Fruit fly (Drosophila melanogaster) whole organism, embryonic: ENCODE results near the gene Or67a.

Experiments used
- ATbp ChIP-seq: fragments of 200-800 bp; sonication (Bioruptor generic); optimal IDR thresholded peaks from 2 replicates; lab custom pipeline; 2017; ENCODE audit warnings: missing biosample characterization, mild to moderate bottlenecking, missing genetic modification characterization, missing genetic modification reagents
- CG10543 ChIP-seq: fragments of 200-800 bp; sonication (Bioruptor generic); optimal IDR thresholded peaks from 3 replicates; lab custom pipeline; 2017; ENCODE audit warnings: missing biosample characterization, mild to moderate bottlenecking, missing genetic modification characterization, moderate library complexity
- CG12155 ChIP-seq: fragments of 200-800 bp; sonication (Bioruptor generic); optimal IDR thresholded peaks from 3 replicates; lab custom pipeline; 2016; ENCODE audit warnings: missing biosample characterization, missing genetic modification characterization
- CG12299 ChIP-seq: fragments of 200-800 bp; sonication (Bioruptor generic); optimal IDR thresholded peaks from 2 replicates; lab custom pipeline; 2018; ENCODE audit warnings: missing biosample characterization, mild to moderate bottlenecking, missing genetic modification characterization
- CG12659 ChIP-seq: fragments of 200-800 bp; sonication (Bioruptor generic); optimal IDR thresholded peaks from 3 replicates; lab custom pipeline; 2017; ENCODE audit warnings: mild to moderate bottlenecking, missing biosample characterization, missing genetic modification reagents, missing genetic modification characterization
- CG13296 ChIP-seq: fragments of 200-800 bp; sonication (Bioruptor generic); optimal IDR thresholded peaks from 3 replicates; lab custom pipeline; 2018; ENCODE audit warnings: missing biosample characterization, mild to moderate bottlenecking, missing genetic modification characterization
- CG13775 ChIP-seq: fragments of 200-800 bp; sonication (Bioruptor generic); optimal IDR thresholded peaks from 3 replicates; lab custom pipeline; 2017; ENCODE audit warnings: missing biosample characterization, mild to moderate bottlenecking, missing genetic modification characterization
- CG14710 ChIP-seq: fragments of 200-800 bp; sonication (Bioruptor generic); optimal IDR thresholded peaks from 3 replicates; lab custom pipeline; 2019; ENCODE audit warnings: missing biosample characterization, mild to moderate bottlenecking, missing genetic modification characterization, moderate library complexity
- CG16815 ChIP-seq: fragments of 200-800 bp; sonication (Bioruptor generic); optimal IDR thresholded peaks from 3 replicates; lab custom pipeline; 2017; ENCODE audit warnings: missing biosample characterization, mild to moderate bottlenecking, missing genetic modification characterization
- CG17328 ChIP-seq: fragments of 200-800 bp; sonication (Bioruptor generic); IDR thresholded peaks from 2 replicates; pipeline ENCODE4 v1.3.6; 2022; ENCODE audit warnings: missing biosample characterization, missing genetic modification characterization
- CG17612 ChIP-seq: fragments of 200-800 bp; sonication (Bioruptor generic); IDR thresholded peaks from 2 replicates; pipeline ENCODE4 v1.3.6; 2022; ENCODE audit warnings: missing biosample characterization, missing genetic modification characterization
- CG1792 ChIP-seq: fragments of 200-800 bp; sonication (Bioruptor generic); optimal IDR thresholded peaks from 2 replicates; lab custom pipeline; 2016; ENCODE audit warnings: missing biosample characterization, missing genetic modification characterization
- CG2199 ChIP-seq: fragments of 200-800 bp; sonication (Bioruptor generic); IDR thresholded peaks from 3 replicates; pipeline ENCODE4 v1.3.6; 2022; ENCODE audit warnings: missing biosample characterization, missing genetic modification characterization
- CG31365 ChIP-seq: fragments of 200-800 bp; sonication (Bioruptor generic); optimal IDR thresholded peaks from 2 replicates; lab custom pipeline; 2018; ENCODE audit warnings: missing biosample characterization, mild to moderate bottlenecking, missing genetic modification characterization
- CG33557 ChIP-seq: fragments of 200-800 bp; sonication (Bioruptor generic); optimal IDR thresholded peaks from 2 replicates; lab custom pipeline; 2019; ENCODE audit warnings: missing biosample characterization, mild to moderate bottlenecking, missing genetic modification characterization, moderate library complexity
- CG3407 ChIP-seq: fragments of 200-800 bp; sonication (Bioruptor generic); optimal IDR thresholded peaks from 2 replicates; lab custom pipeline; 2018; ENCODE audit warnings: missing biosample characterization, mild to moderate bottlenecking, missing genetic modification characterization
- CG4617 ChIP-seq: fragments of 200-800 bp; sonication (Bioruptor generic); optimal IDR thresholded peaks from 3 replicates; lab custom pipeline; 2016; ENCODE audit warnings: missing biosample characterization, missing genetic modification characterization, borderline replicate concordance
- CG6654 ChIP-seq: fragments of 200-800 bp; sonication (Bioruptor generic); optimal IDR thresholded peaks from 2 replicates; lab custom pipeline; 2017; ENCODE audit warnings: missing biosample characterization, mild to moderate bottlenecking, missing genetic modification characterization
- CG6791 ChIP-seq: fragments of 200-800 bp; sonication (Bioruptor generic); IDR thresholded peaks from 3 replicates; pipeline ENCODE4 v1.3.6; 2022; ENCODE audit warnings: missing biosample characterization, missing genetic modification characterization; ENCODE audit not compliant: partially characterized antibody
- CG7357 ChIP-seq: fragments of 200-800 bp; sonication (Bioruptor generic); IDR thresholded peaks from 3 replicates; pipeline ENCODE4 v1.3.6; 2022; ENCODE audit warnings: missing biosample characterization, missing genetic modification characterization
- CG7963 ChIP-seq: fragments of 200-800 bp; sonication (Bioruptor generic); IDR thresholded peaks from 3 replicates; pipeline ENCODE4 v1.3.6; 2022; ENCODE audit warnings: missing biosample characterization, missing genetic modification characterization; ENCODE audit not compliant: partially characterized antibody
- CG9876 ChIP-seq: fragments of 200-800 bp; sonication (Bioruptor generic); optimal IDR thresholded peaks from 2 replicates; lab custom pipeline; 2016; ENCODE audit warnings: missing biosample characterization, missing genetic modification characterization
- CG9932 ChIP-seq: fragments of 200-800 bp; sonication (Bioruptor generic); IDR thresholded peaks from 2 replicates; pipeline ENCODE4 v1.3.6; 2022; ENCODE audit warnings: missing biosample characterization, missing genetic modification characterization
- Deaf1 ChIP-seq: fragments of 200-800 bp; optimal IDR thresholded peaks from 3 replicates; lab custom pipeline; 2019; ENCODE audit warnings: missing biosample characterization, mild to moderate bottlenecking, missing genetic modification characterization, moderate library complexity
- Dip3 ChIP-seq: fragments of 200-800 bp; sonication (Bioruptor generic); optimal IDR thresholded peaks from 3 replicates; lab custom pipeline; 2016; ENCODE audit warnings: missing biosample characterization, missing genetic modification characterization
- Drgx ChIP-seq: fragments of 200-800 bp; sonication (Bioruptor generic); IDR thresholded peaks from 2 replicates; pipeline ENCODE4 v1.3.6; 2022; ENCODE audit warnings: missing biosample characterization, missing genetic modification characterization
- Fer3 ChIP-seq: fragments of 200-800 bp; sonication (Bioruptor generic); optimal IDR thresholded peaks from 2 replicates; lab custom pipeline; 2018; ENCODE audit warnings: missing biosample characterization, mild to moderate bottlenecking, missing genetic modification characterization, moderate library complexity
- Gsc ChIP-seq: fragments of 200-800 bp; sonication (Bioruptor generic); IDR thresholded peaks from 2 replicates; pipeline ENCODE4 v1.3.6; 2022; ENCODE audit warnings: missing biosample characterization, missing genetic modification characterization
- Oli ChIP-seq: fragments of 200-800 bp; sonication (Bioruptor generic); optimal IDR thresholded peaks from 2 replicates; lab custom pipeline; 2018; ENCODE audit warnings: missing biosample characterization, mild to moderate bottlenecking, missing genetic modification characterization, moderate library complexity
- Opbp ChIP-seq: fragments of 200-800 bp; sonication (Bioruptor generic); IDR thresholded peaks from 3 replicates; pipeline ENCODE4 v1.3.6; 2022; ENCODE audit warnings: missing biosample characterization, missing genetic modification characterization; ENCODE audit not compliant: partially characterized antibody
- Optix ChIP-seq: fragments of 200-800 bp; sonication (Bioruptor generic); IDR thresholded peaks from 3 replicates; pipeline ENCODE4 v1.3.6; 2022; ENCODE audit warnings: missing biosample characterization, missing genetic modification characterization
- br ChIP-seq: fragments of >200 bp; optimal IDR thresholded peaks from 2 replicates; lab custom pipeline; 2017
- crc ChIP-seq: fragments of 200-800 bp; sonication (Bioruptor generic); optimal IDR thresholded peaks from 2 replicates; lab custom pipeline; 2016; ENCODE audit warnings: missing biosample characterization, missing genetic modification characterization
- dpn ChIP-seq, 2 experiments: fragments of 200-800 bp; sonication (Bioruptor generic); optimal IDR thresholded peaks; 3 replicates each; lab custom pipeline; 2016; ENCODE audit warnings: missing biosample characterization in 2 of 2, missing genetic modification characterization in 2 of 2
- exex ChIP-seq: fragments of 200-800 bp; sonication (Bioruptor generic); optimal IDR thresholded peaks from 4 replicates; lab custom pipeline; 2018; ENCODE audit warnings: missing biosample characterization, mild to moderate bottlenecking, missing genetic modification characterization, moderate library complexity
- fd102C ChIP-seq: fragments of 200-800 bp; sonication (Bioruptor generic); optimal IDR thresholded peaks from 2 replicates; lab custom pipeline; 2018; ENCODE audit warnings: missing biosample characterization, mild to moderate bottlenecking, missing genetic modification characterization, moderate library complexity
- grau ChIP-seq: fragments of 200-800 bp; optimal IDR thresholded peaks from 3 replicates; lab custom pipeline; 2019; ENCODE audit warnings: missing biosample characterization, mild to moderate bottlenecking, missing genetic modification characterization, moderate library complexity
- grn ChIP-seq: fragments of 200-800 bp; sonication (Bioruptor generic); optimal IDR thresholded peaks from 3 replicates; lab custom pipeline; 2017; ENCODE audit warnings: missing biosample characterization, missing genetic modification characterization
- gro ChIP-seq: fragments of 200-800 bp; sonication (Bioruptor generic); optimal IDR thresholded peaks from 2 replicates; lab custom pipeline; 2016; ENCODE audit warnings: missing biosample characterization, missing genetic modification characterization
- kay ChIP-seq: fragments of 200-800 bp; sonication (Bioruptor generic); optimal IDR thresholded peaks from 2 replicates; lab custom pipeline; 2016; ENCODE audit warnings: missing biosample characterization, missing genetic modification characterization
- knrl ChIP-seq: fragments of 200-800 bp; sonication (Bioruptor generic); IDR thresholded peaks from 3 replicates; pipeline ENCODE4 v1.3.6; 2022; ENCODE audit warnings: missing biosample characterization, missing genetic modification characterization; ENCODE audit not compliant: partially characterized antibody
- lmd ChIP-seq: fragments of 200-800 bp; sonication (Bioruptor generic); IDR thresholded peaks from 2 replicates; pipeline ENCODE4 v1.3.6; 2022; ENCODE audit warnings: missing biosample characterization, missing genetic modification characterization
- org-1 ChIP-seq: fragments of 200-800 bp; sonication (Bioruptor generic); optimal IDR thresholded peaks from 2 replicates; lab custom pipeline; 2017; ENCODE audit warnings: missing biosample characterization, missing genetic modification characterization
- phol ChIP-seq: fragments of 200-800 bp; sonication (Bioruptor generic); optimal IDR thresholded peaks from 3 replicates; lab custom pipeline; 2018; ENCODE audit warnings: missing biosample characterization, mild to moderate bottlenecking, missing genetic modification characterization, moderate library complexity
- row ChIP-seq: fragments of 200-800 bp; sonication (Bioruptor generic); IDR thresholded peaks from 3 replicates; pipeline ENCODE4 v1.3.6; 2022; ENCODE audit warnings: missing biosample characterization, missing genetic modification characterization
- sc ChIP-seq, 3 experiments: fragments of >200 bp in 2 of 3; fragments of 200-800 bp in 1 of 3; sonication (Bioruptor generic) in 1 of 3; optimal IDR thresholded peaks; 2 replicates in 2 of 3; 3 replicates in 1 of 3; lab custom pipeline; 2017; ENCODE audit warnings: mild to moderate bottlenecking in 1 of 3, missing biosample characterization in 1 of 3, missing genetic modification characterization in 1 of 3, missing genetic modification reagents in 1 of 3
- sisA ChIP-seq: fragments of 200-800 bp; sonication (Bioruptor generic); IDR thresholded peaks from 2 replicates; pipeline ENCODE4 v1.3.6; 2022; ENCODE audit warnings: missing biosample characterization, missing genetic modification characterization
- stc ChIP-seq: fragments of 200-800 bp; sonication (Bioruptor generic); IDR thresholded peaks from 2 replicates; pipeline ENCODE4 v1.3.6; 2022; ENCODE audit warnings: missing biosample characterization, missing genetic modification characterization
- vfl ChIP-seq: fragments of 200-800 bp; sonication (Bioruptor generic); optimal IDR thresholded peaks from 2 replicates; lab custom pipeline; 2016; ENCODE audit warnings: missing biosample characterization, missing genetic modification characterization

Gene Or67a

dm6 chr3L:9506421-9506820, 22.4 kb upstream of the Or67a start:
- no peak for TF ChIP-seq CG6654 (GFP tag; lab: Kevin White, UChicago)
- peak; percentile 64 for TF ChIP-seq exex

- TF ChIP-seq stc (GFP tag; lab: Robert Waterston, UW), result 0 out of 2 replicates have a peak, but pooled peaks have one; percentile 21
- no peak for TF ChIP-seq sisA (GFP tag; lab: Robert Waterston, UW)
- TF ChIP-seq CG2199, result no peak
- no peak for TF ChIP-seq CG17612 (GFP tag; lab: Robert Waterston, UW)
- peak; percentile 61 for TF ChIP-seq CG14710 (tag; lab: Kevin White, UChicago)
- peak; percentile 61 for TF ChIP-seq grau (tag; lab: Kevin White, UChicago)
- no peak for TF ChIP-seq grn (GFP tag; lab: Kevin White, UChicago)
- TF ChIP-seq Dip3, result no peak
- peak; percentile 51 for TF ChIP-seq CG13296
- peak; percentile 61 for TF ChIP-seq CG17328
- peak; percentile 90 for TF ChIP-seq row (GFP tag; lab: Robert Waterston, UW)
- peak; percentile 14 for TF ChIP-seq Deaf1 (tag; lab: Kevin White, UChicago)
- TF ChIP-seq Opbp (GFP tag; lab: Robert Waterston, UW), result no peak
- TF ChIP-seq ATbp (GFP tag; lab: Kevin White, UChicago), result peak; percentile 74
- TF ChIP-seq CG4617 (GFP tag; lab: Kevin White, UChicago), result no peak
- no peak for TF ChIP-seq CG10543 (GFP tag; lab: Kevin White, UChicago)
- TF ChIP-seq CG1792 (GFP tag; lab: Kevin White, UChicago), result no peak
- no peak for TF ChIP-seq CG7963 (GFP tag; lab: Robert Waterston, UW)
- no peak for TF ChIP-seq br (lab: Kevin White, UChicago)
- no peak for TF ChIP-seq CG31365 (tag; lab: Kevin White, UChicago)
- TF ChIP-seq Fer3 (tag; lab: Kevin White, UChicago), result peak; percentile 50
- TF ChIP-seq CG7357 (GFP tag; lab: Robert Waterston, UW), result no peak; the same call in 2 of the 3 replicates
- TF ChIP-seq Optix (GFP tag; lab: Robert Waterston, UW), result no peak
- peak; percentile 24 for TF ChIP-seq org-1 (GFP tag; lab: Kevin White, UChicago)
- no peak for TF ChIP-seq CG12659
- peak; percentile 29; the same call in 1 of the 2 replicates for TF ChIP-seq Drgx (GFP tag; lab: Robert Waterston, UW)
- 0 out of 2 replicates have a peak, but pooled peaks have one; percentile 10 for TF ChIP-seq CG9932 (GFP tag; lab: Robert Waterston, UW)
- TF ChIP-seq CG9876 (GFP tag; lab: Kevin White, UChicago), result no peak
- TF ChIP-seq gro (GFP tag; lab: Kevin White, UChicago), result no peak
- peak; percentile 60 for TF ChIP-seq Oli (tag; lab: Kevin White, UChicago)
- peak; percentile 61 for TF ChIP-seq CG3407 (GFP tag; lab: Kevin White, UChicago)
- TF ChIP-seq lmd (GFP tag; lab: Robert Waterston, UW), result peak; percentile 44
- no peak for TF ChIP-seq fd102C (GFP tag; lab: Kevin White, UChicago)
- peak; percentile 14 for TF ChIP-seq CG12299 (tag; lab: Kevin White, UChicago)
- no peak for TF ChIP-seq Gsc
- no peak for TF ChIP-seq CG13775 (GFP tag; lab: Kevin White, UChicago)
- TF ChIP-seq kay (GFP tag; lab: Kevin White, UChicago), result no peak
- no peak for TF ChIP-seq crc
- TF ChIP-seq CG33557 (GFP tag; lab: Kevin White, UChicago), result peak; percentile 51
- TF ChIP-seq sc (optimal IDR thresholded peaks at IDR 0.05; lab: Kevin White, UChicago), result no peak
- TF ChIP-seq sc (GFP tag; optimal IDR thresholded peaks at IDR 0.05; lab: Kevin White, UChicago), result peak; percentile 32
- no peak for TF ChIP-seq CG12155 (GFP tag; lab: Kevin White, UChicago)
- TF ChIP-seq phol, result peak; percentile 80
- peak in 1 of 2 experiments; percentile 0 for TF ChIP-seq dpn (GFP tag; optimal IDR thresholded peaks at IDR 0.05; lab: Kevin White, UChicago)
- TF ChIP-seq CG16815 (GFP tag; lab: Kevin White, UChicago), result peak; percentile 30
- no peak for TF ChIP-seq vfl (GFP tag; lab: Kevin White, UChicago)
- TF ChIP-seq CG6791, result no peak
- TF ChIP-seq knrl (GFP tag; lab: Robert Waterston, UW), result no peak
These were observed 20.2 kb upstream of the Or67a start for dm6 chr3L:9508653-9509036.
